Fruit fly (Drosophila melanogaster): ENCODE measurements around the gene HP1e.

HP1e gene

dm6 chr3R:9350561-9351379 lies 29.2 kb downstream of the HP1e start (continued):
- no peak for TF ChIP-seq CG31627 (GFP tag; optimal IDR thresholded peaks at IDR 0.05)
- TF ChIP-seq Sox102F (GFP tag; optimal IDR thresholded peaks at IDR 0.05) = peak; percentile 6
- no peak for TF ChIP-seq fkh (GFP tag; optimal IDR thresholded peaks at IDR 0.05)
- no peak for TF ChIP-seq CG34406 (GFP tag; optimal IDR thresholded peaks at IDR 0.05)
- TF ChIP-seq CG10669 (GFP tag; optimal IDR thresholded peaks at IDR 0.05) = no peak
- TF ChIP-seq CG3032 (tag; optimal IDR thresholded peaks at IDR 0.05) = no peak
- no peak for TF ChIP-seq Hr38 (GFP tag; optimal IDR thresholded peaks at IDR 0.05)

- TF ChIP-seq Sox15 (GFP tag; optimal IDR thresholded peaks at IDR 0.05) = peak; percentile 11
- peak; percentile 50 for TF ChIP-seq spab (GFP tag; optimal IDR thresholded peaks at IDR 0.05)
- peak; percentile 28 for TF ChIP-seq dac (GFP tag; optimal IDR thresholded peaks at IDR 0.05)
- TF ChIP-seq eg (GFP tag; IDR thresholded peaks at IDR 0.05) = no peak
- TF ChIP-seq CG3919 (GFP tag; optimal IDR thresholded peaks at IDR 0.05) = peak; percentile 76
- peak; percentile 92 for TF ChIP-seq vri (GFP tag; optimal IDR thresholded peaks at IDR 0.05)
- peak; percentile 56 for TF ChIP-seq Hr39 (GFP tag; optimal IDR thresholded peaks at IDR 0.05)
- TF ChIP-seq Sox14 (GFP tag; optimal IDR thresholded peaks at IDR 0.05) = peak; percentile 67
- peak; percentile 57 for TF ChIP-seq topi (GFP tag; optimal IDR thresholded peaks at IDR 0.05)
- TF ChIP-seq CG11902 (GFP tag; optimal IDR thresholded peaks at IDR 0.05) = peak; percentile 10
- peak; percentile 58 for TF ChIP-seq Ets96B (tag; optimal IDR thresholded peaks at IDR 0.05)
- peak; percentile 28 for TF ChIP-seq fd59A (GFP tag; optimal IDR thresholded peaks at IDR 0.05)
- peak; percentile 70 for TF ChIP-seq CG10631 (GFP tag; optimal IDR thresholded peaks at IDR 0.05)
- peak; percentile 29 for TF ChIP-seq CG3032 (tag; optimal IDR thresholded peaks at IDR 0.05)
- peak in 1 of 2 experiments; percentile 25 for TF ChIP-seq ss (GFP tag; optimal IDR thresholded peaks at IDR 0.05)
- peak; percentile 60 for TF ChIP-seq Smox (GFP tag; optimal IDR thresholded peaks at IDR 0.05)
- peak in 1 of 2 experiments; percentile 81 for TF ChIP-seq salr (GFP tag; optimal IDR thresholded peaks at IDR 0.05)
- TF ChIP-seq Hr4 (GFP tag; optimal IDR thresholded peaks at IDR 0.05) = peak; percentile 89
- peak; percentile 17 for TF ChIP-seq CG1621 (tag; optimal IDR thresholded peaks at IDR 0.05)
- no peak for TF ChIP-seq dsx (GFP tag; optimal IDR thresholded peaks at IDR 0.05; ENCODE audit: poor library complexity, severe bottlenecking)
- peak; percentile 10 for TF ChIP-seq CG9139 (GFP tag; optimal IDR thresholded peaks at IDR 0.05)
- peak; percentile 25 for TF ChIP-seq Ets21C (GFP tag; optimal IDR thresholded peaks at IDR 0.05)
- TF ChIP-seq Lpt (GFP tag; optimal IDR thresholded peaks at IDR 0.05) = peak; percentile 67
- TF ChIP-seq achi (GFP tag; optimal IDR thresholded peaks at IDR 0.05) = peak; percentile 67
- peak; percentile 65 for TF ChIP-seq CG10669 (GFP tag; optimal IDR thresholded peaks at IDR 0.05)
- peak; percentile 17 for TF ChIP-seq lz (GFP tag; optimal IDR thresholded peaks at IDR 0.05)
- peak; percentile 91 for TF ChIP-seq Eip78C (GFP tag)
- TF ChIP-seq CG11762 (GFP tag; optimal IDR thresholded peaks at IDR 0.05; ENCODE audit: insufficient read depth) = peak; percentile 61
- peak; percentile 73 for TF ChIP-seq acj6 (GFP tag; optimal IDR thresholded peaks at IDR 0.05)
- peak; percentile 83 for TF ChIP-seq net (GFP tag; optimal IDR thresholded peaks at IDR 0.05)
- peak; percentile 88 for TF ChIP-seq CG32006 (GFP tag; optimal IDR thresholded peaks at IDR 0.05)
- no peak for TF ChIP-seq CG16779 (tag; optimal IDR thresholded peaks at IDR 0.05)
- TF ChIP-seq CG4318 (GFP tag; optimal IDR thresholded peaks at IDR 0.05) = peak; percentile 63
- TF ChIP-seq CG7368 (GFP tag; optimal IDR thresholded peaks at IDR 0.05) = peak; percentile 51
- TF ChIP-seq Gug (GFP tag; IDR thresholded peaks at IDR 0.05) = no peak
- TF ChIP-seq CG6276 (GFP tag; optimal IDR thresholded peaks at IDR 0.05) = peak; percentile 54
- peak; percentile 63 for TF ChIP-seq Sox102F (GFP tag; optimal IDR thresholded peaks at IDR 0.05)
- no peak for TF ChIP-seq CG11294 (GFP tag; IDR thresholded peaks at IDR 0.05)
- TF ChIP-seq CG6163 (GFP tag; IDR thresholded peaks at IDR 0.05) = no peak
- peak; percentile 18 for TF ChIP-seq Eip93F (GFP tag; optimal IDR thresholded peaks at IDR 0.05)
- TF ChIP-seq CG8319 (GFP tag; optimal IDR thresholded peaks at IDR 0.05) = no peak
- peak; percentile 51 for TF ChIP-seq CG34406 (GFP tag; optimal IDR thresholded peaks at IDR 0.05)
Observed at dm6 chr3R:9351415-9352379, 30.1 kb downstream of the HP1e start.
